Worm (Caenorhabditis elegans): ENCODE measurements around the gene srv-31.

ce11 chrIV:6269346-6269745 lies 2.5 kb downstream of the srv-31 start, which contains the start of gene srv-30:
- TF ChIP-seq tab-1 (GFP tag; IDR thresholded peaks at IDR 0.05) (no peak), cog-1 (tag; optimal IDR thresholded peaks at IDR 0.05) (no peak), ztf-29 (GFP tag; IDR thresholded peaks at IDR 0.05) (no peak), flt-1 (GFP tag; IDR thresholded peaks at IDR 0.05) (no peak), T22C8.4 (GFP tag; IDR thresholded peaks at IDR 0.05) (no peak), klf-2 (GFP tag; conservative IDR thresholded peaks at IDR 0.05) (no peak), ref-1 (GFP tag; conservative IDR thresholded peaks at IDR 0.05) (no peak)
